Worm (Caenorhabditis elegans): ENCODE data around the gene srh-104.

Gene srh-104

ce11 chrV:16249105-16249504 is 5.1 kb upstream of the srh-104 start:
- TF ChIP-seq W03F9.2 (tag; optimal IDR thresholded peaks at IDR 0.05) = no peak

ce11 chrV:16246579-16246978 is 2.6 kb upstream of the srh-104 start, which contains the start of gene srh-95:
Gene srh-95 (plus strand): TSS chrV:16246879.
- TF ChIP-seq dao-5 (tag; optimal IDR thresholded peaks at IDR 0.05) (no peak), him-1 (tag; optimal IDR thresholded peaks at IDR 0.05) (no peak), W03F9.2 (tag; optimal IDR thresholded peaks at IDR 0.05) (no peak)

DNA sequence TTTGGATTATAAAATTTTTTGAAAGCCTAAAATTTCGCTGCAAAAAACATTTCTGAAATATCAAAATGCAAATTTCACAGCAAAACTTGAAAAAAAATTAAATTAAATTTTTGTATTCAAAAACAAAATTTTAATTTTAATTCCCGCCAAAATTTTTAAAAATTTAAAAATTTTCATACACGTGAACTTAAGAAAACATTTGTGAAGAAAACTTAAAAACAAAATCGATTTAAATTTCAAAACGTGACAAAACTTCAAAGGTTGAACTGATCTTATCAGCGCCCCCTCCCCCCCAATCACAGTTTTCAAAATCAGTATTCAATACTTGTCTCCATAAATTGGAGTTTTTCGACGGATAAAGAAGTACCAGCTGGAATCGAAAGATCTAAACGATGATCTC is 6.8 kb downstream of the srh-104 start, which contains the start of gene F21H7.5:
F21H7.5 (plus strand) TSS at position 301 of the 400 bp plus-strand sequence.
- TF ChIP-seq W03F9.2 (tag; optimal IDR thresholded peaks at IDR 0.05) = no peak
- TF ChIP-seq him-1 (tag; optimal IDR thresholded peaks at IDR 0.05) = no peak
- TF ChIP-seq dao-5 (tag; optimal IDR thresholded peaks at IDR 0.05) = no peak

DNA sequence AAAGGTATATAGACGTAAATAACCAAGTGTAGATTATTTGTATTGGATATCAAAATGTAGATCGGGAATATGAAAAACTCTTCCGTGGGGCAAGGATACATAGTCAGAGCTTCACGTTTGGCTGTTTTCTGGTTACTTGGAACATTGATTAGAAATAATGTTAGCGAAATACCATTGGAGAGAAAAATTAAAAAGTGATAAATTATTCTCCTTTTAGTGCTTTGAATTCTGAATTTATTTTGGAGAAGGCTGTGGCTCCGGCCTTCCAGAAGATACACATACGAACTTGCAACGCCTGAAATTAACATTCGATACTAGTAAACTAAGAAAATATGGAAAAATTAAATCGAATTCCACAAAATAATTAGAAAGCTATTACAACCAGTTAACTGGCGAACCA is 8.3 kb downstream of the srh-104 start, which contains the start of gene srh-98:
srh-98 (minus strand) TSS at position 101 of the 400 bp plus-strand sequence.
- TF ChIP-seq W03F9.2 (tag; optimal IDR thresholded peaks at IDR 0.05) (no peak), dao-5 (tag; optimal IDR thresholded peaks at IDR 0.05) (no peak), him-1 (tag; optimal IDR thresholded peaks at IDR 0.05) (no peak)

- no peak for TF ChIP-seq W03F9.2 (tag; optimal IDR thresholded peaks at IDR 0.05)
- TF ChIP-seq dao-5 (tag; optimal IDR thresholded peaks at IDR 0.05) = no peak
- no peak for TF ChIP-seq him-1 (tag; optimal IDR thresholded peaks at IDR 0.05)
Observed at ce11 chrV:16235135-16235534, 8.8 kb downstream of the srh-104 start, which contains the start of gene F21H7.3. Gene F21H7.3 (minus strand): TSS chrV:16235235.

DNA sequence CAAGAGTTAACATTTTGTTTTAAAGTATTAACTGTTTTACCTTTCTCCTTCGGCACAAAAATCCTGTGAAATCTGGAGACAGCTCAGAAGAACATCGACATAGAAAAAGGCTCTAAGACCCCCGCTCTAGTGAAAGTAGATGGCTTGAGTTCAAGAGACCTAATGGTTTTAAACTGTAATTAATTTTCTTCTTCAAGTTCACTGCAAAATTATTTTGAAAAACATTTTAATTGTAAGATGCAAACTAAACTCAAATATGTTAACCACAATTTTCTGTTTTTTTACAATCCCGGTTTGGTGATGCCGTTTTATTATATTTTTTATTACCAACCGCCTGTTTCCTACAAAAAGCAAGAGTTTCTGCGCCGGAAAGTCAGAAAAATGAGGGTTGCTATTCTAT is 10.4 kb downstream of the srh-104 start, which contains the start of gene clec-233:
clec-233 (plus strand) TSS at position 301 of the 400 bp plus-strand sequence.
- TF ChIP-seq W03F9.2 (tag; optimal IDR thresholded peaks at IDR 0.05) (no peak), dao-5 (tag; optimal IDR thresholded peaks at IDR 0.05) (no peak), him-1 (tag; optimal IDR thresholded peaks at IDR 0.05) (no peak)

- no peak for TF ChIP-seq him-1 (tag; optimal IDR thresholded peaks at IDR 0.05)
- no peak for TF ChIP-seq dao-5 (tag; optimal IDR thresholded peaks at IDR 0.05)
- TF ChIP-seq W03F9.2 (tag; optimal IDR thresholded peaks at IDR 0.05) = no peak
Observed at ce11 chrV:16232180-16232579, 11.8 kb downstream of the srh-104 start, which contains the start of gene gst-22. Gene gst-22 (minus strand): TSS chrV:16232282.

ce11 chrV:16229896-16230295 is 14.1 kb downstream of the srh-104 start, which contains the start of the genes F21H7.2 and F21H7.12:
Gene F21H7.2 (minus strand): TSS chrV:16229996.
Gene F21H7.12 (plus strand): TSS chrV:16230165.
- TF ChIP-seq dao-5 (tag; optimal IDR thresholded peaks at IDR 0.05) (no peak), him-1 (tag; optimal IDR thresholded peaks at IDR 0.05) (no peak), W03F9.2 (tag; optimal IDR thresholded peaks at IDR 0.05) (no peak)

- TF ChIP-seq W03F9.2 (tag; optimal IDR thresholded peaks at IDR 0.05) (no peak), him-1 (tag; optimal IDR thresholded peaks at IDR 0.05) (no peak), dao-5 (tag; optimal IDR thresholded peaks at IDR 0.05) (no peak)
Observed at ce11 chrV:16229439-16229838, 14.5 kb downstream of the srh-104 start.

DNA sequence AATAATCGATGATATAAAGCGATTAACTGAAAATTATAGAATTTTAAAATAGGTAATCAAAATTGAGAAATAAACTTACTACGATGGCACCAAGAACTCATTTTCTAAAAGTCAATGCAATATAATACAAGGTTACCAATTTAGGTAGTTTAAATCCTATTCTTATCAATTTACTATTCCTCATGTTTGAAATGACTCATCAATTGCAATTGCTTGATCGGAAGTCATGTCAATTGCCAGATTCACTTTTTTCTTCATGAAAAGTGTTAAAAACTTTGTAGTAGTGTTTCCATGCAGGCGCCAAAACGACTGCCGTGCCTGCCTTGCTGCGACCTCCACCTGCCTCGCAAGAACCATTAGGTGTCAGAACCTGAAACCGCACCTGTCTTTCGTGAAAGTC is 17.4 kb downstream of the srh-104 start, which contains the start of gene F11A5.13:
F11A5.13 (minus strand) TSS at position 101 of the 400 bp plus-strand sequence.
- TF ChIP-seq W03F9.2 (tag; optimal IDR thresholded peaks at IDR 0.05) = no peak

ce11 chrV:16225524-16226116 is 18.4 kb downstream of the srh-104 start:
- no peak for TF ChIP-seq him-1 (tag; optimal IDR thresholded peaks at IDR 0.05)

DNA sequence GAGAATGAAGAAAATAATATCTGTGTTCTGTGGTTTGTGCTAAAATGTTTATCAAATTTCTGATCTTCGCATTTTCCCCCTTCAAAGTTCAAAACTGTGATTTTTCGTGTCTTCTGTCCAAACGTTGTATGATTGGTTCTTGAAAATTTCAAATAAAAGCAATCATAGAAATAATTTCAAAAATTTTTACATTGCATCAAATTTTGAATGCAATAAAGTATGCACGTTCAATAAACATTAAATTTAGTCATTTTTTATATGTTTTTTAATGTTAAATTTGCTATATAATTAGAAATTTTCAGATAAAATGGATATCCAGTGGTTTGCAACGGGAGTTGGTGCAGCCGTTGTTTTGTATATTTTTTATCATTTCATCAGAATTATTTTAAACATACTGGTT is 20.0 kb downstream of the srh-104 start, which contains the start of gene stdh-2:
stdh-2 (plus strand) TSS at position 301 of the 400 bp plus-strand sequence.
- no peak for TF ChIP-seq dao-5 (tag; optimal IDR thresholded peaks at IDR 0.05)
- TF ChIP-seq him-1 (tag; optimal IDR thresholded peaks at IDR 0.05) = no peak
- TF ChIP-seq W03F9.2 (tag; optimal IDR thresholded peaks at IDR 0.05) = no peak

DNA sequence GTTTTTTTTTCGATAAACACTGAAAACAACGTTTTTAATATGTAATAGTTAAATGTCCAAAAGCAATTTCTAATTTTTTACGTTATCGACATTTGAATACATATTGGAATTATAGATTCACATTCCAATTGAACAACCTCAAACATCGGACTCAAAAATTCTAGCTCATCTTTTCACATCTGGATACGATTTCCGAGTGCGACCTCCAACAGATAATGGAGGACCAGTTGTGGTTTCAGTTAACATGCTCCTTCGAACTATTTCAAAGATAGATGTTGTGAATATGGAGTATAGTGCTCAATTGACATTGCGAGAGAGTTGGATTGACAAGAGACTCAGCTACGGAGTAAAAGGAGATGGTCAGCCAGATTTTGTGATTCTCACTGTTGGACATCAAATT is 24.0 kb downstream of the srh-104 start:
- TF ChIP-seq him-1 (tag; optimal IDR thresholded peaks at IDR 0.05) (no peak), dao-5 (tag; optimal IDR thresholded peaks at IDR 0.05) (no peak), W03F9.2 (tag; optimal IDR thresholded peaks at IDR 0.05) (no peak)

DNA sequence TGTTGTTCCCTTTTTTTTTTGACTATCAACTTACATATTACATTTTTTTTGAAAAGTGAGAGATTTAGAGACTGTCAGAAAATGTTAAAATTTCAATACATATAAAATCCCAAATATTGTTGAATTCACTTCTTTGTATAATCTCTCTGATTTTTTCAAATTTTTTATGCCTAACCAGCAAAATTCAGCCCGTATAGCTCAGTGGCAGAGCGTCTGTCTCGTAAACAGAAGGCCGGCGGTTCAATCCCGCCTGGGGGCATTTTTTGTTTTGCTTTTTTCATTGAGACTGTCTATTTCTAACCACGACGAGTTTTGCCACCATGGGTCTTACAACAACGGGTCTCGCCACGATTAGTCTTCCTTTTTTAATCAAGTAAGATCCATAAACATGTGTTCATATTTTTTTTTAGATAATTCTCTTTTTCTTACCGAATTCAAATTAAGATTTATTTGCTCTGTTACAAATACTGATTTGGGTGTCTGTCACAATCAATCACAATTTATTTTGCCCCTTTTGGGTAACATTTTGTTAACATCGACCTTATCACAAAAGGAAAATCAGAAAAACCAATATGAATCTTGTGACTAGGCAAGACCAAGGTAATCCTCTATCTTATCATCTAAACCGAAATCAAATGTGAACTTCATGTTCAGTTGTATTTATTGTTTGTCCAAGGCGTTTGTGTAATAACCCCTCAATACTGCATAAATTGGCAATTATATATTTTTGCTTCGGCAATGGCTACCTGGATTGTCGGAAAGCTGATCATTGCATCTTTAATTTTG is 24.8 kb downstream of the srh-104 start, which contains the start of gene glc-1:
glc-1 (plus strand) TSS at position 663 of the 786 bp plus-strand sequence.
- TF ChIP-seq W03F9.2 (tag; optimal IDR thresholded peaks at IDR 0.05) = no peak
- no peak for TF ChIP-seq dao-5 (tag; optimal IDR thresholded peaks at IDR 0.05)
- TF ChIP-seq him-1 (tag; optimal IDR thresholded peaks at IDR 0.05) = no peak

Measured in whole organism, L4/young adult.